Worm (Caenorhabditis elegans) whole organism, mixed stage, embryonic: ENCODE results near the gene D1086.3.
"Not testable (repeated sequence)": the region's sequence is repeated elsewhere in the genome, so short reads cannot be mapped to it uniquely, and the experiment has no call there.

Experiments
- M03D4.4 ChIP-seq: sonication (generic microtip); optimal IDR thresholded peaks from 2 replicates; lab custom pipeline; 2017; ENCODE audit warnings: mild to moderate bottlenecking, missing genetic modification characterization, missing compliant biosample characterization
- bed-3 ChIP-seq: fragments of 200-800 bp; sonication (Bioruptor generic); optimal IDR thresholded peaks from 3 replicates; lab custom pipeline; 2018; ENCODE audit warnings: mild to moderate bottlenecking, missing genetic modification characterization, moderate library complexity, missing compliant biosample characterization
- ceh-43 ChIP-seq: fragments of 200-800 bp; sonication (Bioruptor generic); optimal IDR thresholded peaks from 2 replicates; lab custom pipeline; 2018; ENCODE audit warnings: mild to moderate bottlenecking, missing genetic modification characterization, moderate library complexity, missing compliant biosample characterization
- ces-1 ChIP-seq: fragments of 150-350 bp; optimal IDR thresholded peaks from 2 replicates; lab custom pipeline; 2014; ENCODE audit warnings: missing biosample characterization, missing genetic modification reagents, missing genetic modification characterization
- ham-2 ChIP-seq: fragments of 200-800 bp; sonication (Bioruptor generic); optimal IDR thresholded peaks from 2 replicates; lab custom pipeline; 2018; ENCODE audit warnings: mild to moderate bottlenecking, missing genetic modification characterization, missing compliant biosample characterization
- hlh-1 ChIP-seq: fragments of 150-350 bp; optimal IDR thresholded peaks from 2 replicates; lab custom pipeline; 2014; ENCODE audit warnings: missing biosample characterization, missing genetic modification reagents, missing genetic modification characterization
- mls-2 ChIP-seq: sonication (generic microtip); optimal IDR thresholded peaks from 2 replicates; lab custom pipeline; 2016; ENCODE audit warnings: mild to moderate bottlenecking, missing genetic modification characterization, moderate library complexity, missing compliant biosample characterization
- nhr-2 ChIP-seq: fragments of 150-350 bp; optimal IDR thresholded peaks from 2 replicates; lab custom pipeline; 2014; ENCODE audit warnings: missing biosample characterization, missing genetic modification characterization
- nhr-237 ChIP-seq: fragments of 150-350 bp; optimal IDR thresholded peaks from 2 replicates; lab custom pipeline; 2014; ENCODE audit warnings: missing biosample characterization, missing genetic modification characterization
- nhr-28 ChIP-seq: fragments of 150-350 bp; optimal IDR thresholded peaks from 2 replicates; lab custom pipeline; 2014; ENCODE audit warnings: missing biosample characterization, missing genetic modification characterization
- nhr-76 ChIP-seq: sonication (generic microtip); optimal IDR thresholded peaks from 2 replicates; lab custom pipeline; 2017; ENCODE audit warnings: missing biosample characterization, missing genetic modification characterization
- pha-4 ChIP-seq: fragments of 150-350 bp; optimal IDR thresholded peaks from 2 replicates; lab custom pipeline; 2018; ENCODE audit warnings: missing biosample characterization, missing genetic modification reagents, missing genetic modification characterization
- sem-2 ChIP-seq: fragments of 200-800 bp; sonication (Bioruptor generic); optimal IDR thresholded peaks from 2 replicates; lab custom pipeline; 2018; ENCODE audit warnings: mild to moderate bottlenecking, missing genetic modification characterization, missing compliant biosample characterization
- tbx-8 ChIP-seq: fragments of 200-800 bp; sonication (Bioruptor generic); optimal IDR thresholded peaks from 2 replicates; lab custom pipeline; 2018; ENCODE audit warnings: mild to moderate bottlenecking, missing genetic modification characterization, moderate library complexity, missing compliant biosample characterization
- unc-120 ChIP-seq: sonication (generic microtip); optimal IDR thresholded peaks from 2 replicates; lab custom pipeline; 2017; ENCODE audit warnings: missing genetic modification characterization, missing compliant biosample characterization; ENCODE audit not compliant: poor library complexity, severe bottlenecking
- unc-62 ChIP-seq: fragments of 150-350 bp; optimal IDR thresholded peaks from 2 replicates; lab custom pipeline; 2014; ENCODE audit warnings: missing biosample characterization, missing genetic modification reagents, missing genetic modification characterization
- zip-8 ChIP-seq: fragments of 150-350 bp; optimal IDR thresholded peaks from 2 replicates; lab custom pipeline; 2014; ENCODE audit warnings: missing biosample characterization, missing genetic modification characterization
- ztf-11 ChIP-seq: fragments of 150-350 bp; optimal IDR thresholded peaks from 2 replicates; lab custom pipeline; 2014; ENCODE audit warnings: missing biosample characterization, missing genetic modification characterization

D1086.3 gene

ce11 chrV:14137766-14138165 is 45.2 kb downstream of the D1086.3 start, which contains the start of gene AH10.4:
Gene AH10.4, minus strand, starts transcription at chrV:14137866.
- TF ChIP-seq nhr-76 (tag; lab: Kevin White, UChicago); tbx-8 (GFP tag; lab: Kevin White, UChicago); mls-2 (tag; lab: Kevin White, UChicago): not testable (repeated sequence)

ce11 chrV:14139252-14140100 is 46.9 kb downstream of the D1086.3 start:
- TF ChIP-seq ham-2 (GFP tag; lab: Kevin White, UChicago) (peak; percentile 6), ces-1 (GFP tag; lab: Kevin White, UChicago) (peak; percentile 72), unc-62 (no peak), mls-2 (tag; lab: Kevin White, UChicago) (peak; percentile 16), unc-120 (tag; lab: Kevin White, UChicago) (peak; percentile 55), zip-8 (tag; lab: Kevin White, UChicago) (no peak), hlh-1 (peak; percentile 28), ceh-43 (GFP tag; lab: Kevin White, UChicago) (peak; percentile 46)

ce11 chrV:14140733-14141132 is 48.1 kb downstream of the D1086.3 start:
- TF ChIP-seq nhr-2 (no peak), ces-1 (GFP tag; lab: Kevin White, UChicago) (peak; percentile 83)
- TF ChIP-seq, all 35 proteins: peak for 1

- TF ChIP-seq nhr-28: no peak
- no peak for TF ChIP-seq tbx-8 (GFP tag; lab: Kevin White, UChicago)
- TF ChIP-seq hlh-1: no peak
- no peak for TF ChIP-seq M03D4.4 (tag; lab: Kevin White, UChicago)
- TF ChIP-seq ztf-11 (tag; lab: Kevin White, UChicago): no peak
- TF ChIP-seq pha-4 (tag; lab: Kevin White, UChicago): no peak
- TF ChIP-seq nhr-2: no peak
- TF ChIP-seq nhr-237: no peak
- no peak for TF ChIP-seq bed-3
- TF ChIP-seq unc-120 (tag; lab: Kevin White, UChicago): no peak
- TF ChIP-seq sem-2 (GFP tag; lab: Kevin White, UChicago): no peak
Observed at ce11 chrV:14141846-14142245, 49.3 kb downstream of the D1086.3 start.
